Worm (Caenorhabditis elegans) whole organism, L1 larva: ENCODE results near the gene F37B4.10.
A peak's percentile ranks its signal among the peaks of the same experiment; 100 is the strongest.

Experiments used
- C34B4.2 ChIP-seq: sonication (generic microtip); optimal IDR thresholded peaks from 2 replicates; lab custom pipeline; 2017; ENCODE audit warnings: mild to moderate bottlenecking, missing genetic modification characterization, missing compliant biosample characterization
- F16B12.6 ChIP-seq: fragments of 150-350 bp; optimal IDR thresholded peaks from 2 replicates; lab custom pipeline; 2014; ENCODE audit warnings: missing biosample characterization, missing genetic modification characterization
- aly-2 ChIP-seq: fragments of 150-350 bp; optimal IDR thresholded peaks from 2 replicates; lab custom pipeline; 2014; ENCODE audit warnings: missing biosample characterization, missing genetic modification characterization
- ceh-63 ChIP-seq: fragments of 200-800 bp; sonication (Bioruptor generic); optimal IDR thresholded peaks from 2 replicates; lab custom pipeline; 2018; ENCODE audit warnings: mild to moderate bottlenecking, missing genetic modification characterization, missing compliant biosample characterization
- ceh-8 ChIP-seq: fragments of 200-800 bp; sonication (Bioruptor generic); optimal IDR thresholded peaks from 2 replicates; lab custom pipeline; 2018; ENCODE audit warnings: mild to moderate bottlenecking, missing genetic modification characterization, moderate library complexity, missing compliant biosample characterization
- ceh-82 ChIP-seq, 3 experiments: fragments of 150-350 bp in 1 of 3; sonication (generic microtip) in 2 of 3; optimal IDR thresholded peaks; 2 replicates each; lab custom pipeline; 2014 to 2017; ENCODE audit warnings: missing biosample characterization in 3 of 3, missing genetic modification characterization in 3 of 3
- ceh-88 ChIP-seq: fragments of 200-800 bp; sonication (Bioruptor generic); IDR thresholded peaks from 2 replicates; pipeline ENCODE4 v1.3.6; 2022; ENCODE audit warnings: missing genetic modification characterization, missing compliant biosample characterization
- ces-1 ChIP-seq: fragments of 150-350 bp; optimal IDR thresholded peaks from 2 replicates; lab custom pipeline; 2014; ENCODE audit warnings: missing biosample characterization, missing genetic modification reagents, missing genetic modification characterization
- efl-1 ChIP-seq, 4 experiments: fragments of 150-350 bp; optimal IDR thresholded peaks in 3 of 4; peaks in 1 of 4; 1 replicate in 1 of 4; 2 replicates in 3 of 4; lab custom pipeline; 2014; ENCODE audit warnings: missing biosample characterization in 2 of 4, missing genetic modification characterization in 2 of 4, missing genetic modification reagents in 2 of 4
- egl-27 ChIP-seq, 2 experiments: fragments of 150-350 bp in 1 of 2; sonication (generic microtip); optimal IDR thresholded peaks; 3 replicates each; lab custom pipeline; 2017 to 2018; ENCODE audit warnings: missing biosample characterization in 2 of 2, missing genetic modification characterization in 2 of 2, missing genetic modification reagents in 2 of 2
- elt-2 ChIP-seq: sonication (generic microtip); optimal IDR thresholded peaks from 2 replicates; lab custom pipeline; 2016; ENCODE audit warnings: missing genetic modification characterization, mild to moderate bottlenecking, inconsistent platforms, missing compliant biosample characterization, missing genetic modification reagents
- fkh-8 ChIP-seq: sonication (generic microtip); optimal IDR thresholded peaks from 2 replicates; lab custom pipeline; 2016; ENCODE audit warnings: mild to moderate bottlenecking, missing genetic modification characterization, missing compliant biosample characterization
- grh-1 ChIP-seq: fragments of 200-800 bp; sonication (Bioruptor generic); IDR thresholded peaks from 2 replicates; pipeline ENCODE4 v1.3.6; 2022; ENCODE audit warnings: missing genetic modification reagents, missing genetic modification characterization, missing compliant biosample characterization
- hlh-4 ChIP-seq: sonication (generic microtip); optimal IDR thresholded peaks from 2 replicates; lab custom pipeline; 2016; ENCODE audit warnings: mild to moderate bottlenecking, missing genetic modification characterization, missing compliant biosample characterization
- irx-1 ChIP-seq: sonication (generic microtip); optimal IDR thresholded peaks from 2 replicates; lab custom pipeline; 2016; ENCODE audit warnings: missing genetic modification characterization, missing compliant biosample characterization
- jun-1 ChIP-seq: fragments of 150-350 bp; optimal IDR thresholded peaks from 2 replicates; lab custom pipeline; 2014; ENCODE audit warnings: missing biosample characterization, missing genetic modification reagents, missing genetic modification characterization
- lin-35 ChIP-seq, 2 experiments: fragments of 150-350 bp; optimal IDR thresholded peaks; 2 replicates each; lab custom pipeline; 2014; ENCODE audit warnings: missing biosample characterization in 2 of 2, missing genetic modification characterization in 2 of 2, missing genetic modification reagents in 2 of 2
- mdl-1 ChIP-seq, 2 experiments: fragments of 150-350 bp; optimal IDR thresholded peaks; 2 replicates each; lab custom pipeline; 2014 to 2017; ENCODE audit warnings: missing biosample characterization in 2 of 2, missing genetic modification characterization in 2 of 2, inconsistent platforms in 1 of 2
- mef-2 ChIP-seq: fragments of 150-350 bp; optimal IDR thresholded peaks from 2 replicates; lab custom pipeline; 2014; ENCODE audit warnings: missing biosample characterization, missing genetic modification characterization
- nhr-237 ChIP-seq: fragments of 150-350 bp; optimal IDR thresholded peaks from 2 replicates; lab custom pipeline; 2014; ENCODE audit warnings: missing biosample characterization, missing genetic modification characterization
- nhr-28 ChIP-seq: fragments of 150-350 bp; optimal IDR thresholded peaks from 2 replicates; lab custom pipeline; 2014; ENCODE audit warnings: missing biosample characterization, missing genetic modification characterization
- nhr-71 ChIP-seq: sonication (generic microtip); optimal IDR thresholded peaks from 2 replicates; lab custom pipeline; 2016; ENCODE audit warnings: mild to moderate bottlenecking, missing genetic modification characterization, moderate library complexity, missing compliant biosample characterization
- nhr-77 ChIP-seq: fragments of 150-350 bp; optimal IDR thresholded peaks from 2 replicates; lab custom pipeline; 2014; ENCODE audit warnings: missing biosample characterization, missing genetic modification characterization
- nhr-85 ChIP-seq: sonication (generic microtip); peaks from one replicate; lab custom pipeline; 2016; ENCODE audit warnings: missing genetic modification characterization, inconsistent platforms, missing compliant biosample characterization
- pag-3 ChIP-seq: sonication (generic microtip); optimal IDR thresholded peaks from 2 replicates; lab custom pipeline; 2017; ENCODE audit warnings: missing genetic modification characterization, mild to moderate bottlenecking, missing compliant biosample characterization, antibody characterized with exemption, borderline replicate concordance; ENCODE audit not compliant: insufficient read depth
- pax-3 ChIP-seq: fragments of 200-800 bp; sonication (Bioruptor generic); optimal IDR thresholded peaks from 2 replicates; lab custom pipeline; 2018; ENCODE audit warnings: mild to moderate bottlenecking, missing genetic modification characterization, moderate library complexity, missing compliant biosample characterization
- sup-37 ChIP-seq: fragments of 200-800 bp; sonication (Bioruptor generic); optimal IDR thresholded peaks from 2 replicates; lab custom pipeline; 2018; ENCODE audit warnings: mild to moderate bottlenecking, missing genetic modification characterization, missing compliant biosample characterization
- swsn-7 ChIP-seq: sonication (generic microtip); optimal IDR thresholded peaks from 2 replicates; lab custom pipeline; 2016; ENCODE audit warnings: missing genetic modification characterization, missing compliant biosample characterization
- xbp-1 ChIP-seq: sonication (generic microtip); optimal IDR thresholded peaks from 2 replicates; lab custom pipeline; 2016; ENCODE audit warnings: missing genetic modification characterization, missing compliant biosample characterization
- ztf-11 ChIP-seq, 2 experiments: sonication (generic microtip); optimal IDR thresholded peaks; 2 replicates each; lab custom pipeline; 2016 to 2017; ENCODE audit warnings: missing genetic modification characterization in 2 of 2, missing biosample characterization in 1 of 2, missing compliant biosample characterization in 1 of 2
- ztf-4 ChIP-seq: fragments of 150-350 bp; optimal IDR thresholded peaks from 2 replicates; lab custom pipeline; 2014; ENCODE audit warnings: missing biosample characterization, missing genetic modification characterization

Gene F37B4.10

ce11 chrV:2855473-2855872 is 21.9 kb downstream of the F37B4.10 start, which contains the start of gene srj-57:
Gene srj-57, minus strand, starts transcription at chrV:2855573.
- TF ChIP-seq pag-3 (no peak), mef-2 (tag; lab: Kevin White, UChicago) (no peak), mdl-1 (tag; optimal IDR thresholded peaks at IDR 0.05; lab: Kevin White, UChicago) (no peak), aly-2 (tag; lab: Kevin White, UChicago) (no peak), ztf-4 (tag; lab: Kevin White, UChicago) (no peak), ceh-63 (GFP tag; lab: Kevin White, UChicago) (no peak), sup-37 (GFP tag; lab: Kevin White, UChicago) (no peak)
- TF ChIP-seq, all 84 proteins: peak for 0

- TF ChIP-seq nhr-85 = peak; percentile 21
- TF ChIP-seq xbp-1 (tag; lab: Kevin White, UChicago) = no peak
- no peak for TF ChIP-seq jun-1 (tag; lab: Kevin White, UChicago)
- TF ChIP-seq lin-35 (GFP tag; optimal IDR thresholded peaks at IDR 0.05; lab: Kevin White, UChicago) = no peak
- no peak for TF ChIP-seq nhr-77
- no peak for TF ChIP-seq swsn-7 (tag; lab: Kevin White, UChicago)
- TF ChIP-seq grh-1 (GFP tag; lab: Robert Waterston, UW) = no peak
- TF ChIP-seq elt-2 (tag; lab: Kevin White, UChicago) = peak; percentile 54
- TF ChIP-seq, all 84 proteins: peak for 2
These were observed 28.3 kb downstream of the F37B4.10 start, which contains the start of gene ugt-53 for ce11 chrV:2849071-2849470. Gene ugt-53, plus strand, starts transcription at chrV:2849343.

- TF ChIP-seq nhr-71 (tag; lab: Kevin White, UChicago) (no peak), elt-2 (tag; lab: Kevin White, UChicago) (peak; percentile 96), grh-1 (GFP tag; lab: Robert Waterston, UW) (no peak), ceh-88 (GFP tag; lab: Robert Waterston, UW) (no peak), egl-27 (tag; optimal IDR thresholded peaks at IDR 0.05; lab: Kevin White, UChicago) (no peak)
These were observed 29.0 kb downstream of the F37B4.10 start, which contains the start of gene srj-49 for ce11 chrV:2848290-2848937. Gene srj-49, minus strand, starts transcription at chrV:2848340.

- TF ChIP-seq fkh-8 (tag; lab: Kevin White, UChicago) = no peak
- TF ChIP-seq efl-1 (optimal IDR thresholded peaks at IDR 0.05; lab: Kevin White, UChicago) = no peak
- TF ChIP-seq efl-1 (GFP tag; optimal IDR thresholded peaks at IDR 0.05 in 1 of 2; lab: Kevin White, UChicago) = peak in 1 of 2 experiments; percentile 29
These were observed 31.6 kb downstream of the F37B4.10 start, which contains the start of gene srj-44 for ce11 chrV:2845771-2846170. Gene srj-44, minus strand, starts transcription at chrV:2845871.

- TF ChIP-seq pax-3 (no peak), ceh-88 (GFP tag; lab: Robert Waterston, UW) (no peak), hlh-4 (tag; lab: Kevin White, UChicago) (no peak), irx-1 (tag; lab: Kevin White, UChicago) (no peak), ceh-8 (GFP tag; lab: Kevin White, UChicago) (no peak), nhr-85 (no peak), ztf-11 (tag; optimal IDR thresholded peaks at IDR 0.05; lab: Kevin White, UChicago) (no peak), F16B12.6 (no peak), nhr-237 (no peak), ces-1 (GFP tag; lab: Kevin White, UChicago) (no peak), nhr-28 (tag; lab: Kevin White, UChicago) (no peak), ceh-82 (tag; optimal IDR thresholded peaks at IDR 0.05; lab: Kevin White, UChicago) (no peak), C34B4.2 (tag; lab: Kevin White, UChicago) (no peak)
- TF ChIP-seq, all 84 proteins: peak for 0
These were observed 40.9 kb downstream of the F37B4.10 start, which contains the start of gene srj-45 for ce11 chrV:2836501-2836900. Gene srj-45, minus strand, starts transcription at chrV:2836601.
